Fruit fly (Drosophila melanogaster) whole organism, embryonic: ENCODE data around the gene Klp67A.

Experiments used
- Atf6 ChIP-seq: fragments of 200-800 bp; sonication (Bioruptor generic); IDR thresholded peaks from 2 replicates; pipeline ENCODE4 v1.3.6; 2022; ENCODE audit warnings: missing biosample characterization, missing genetic modification characterization
- Awh ChIP-seq: fragments of 200-800 bp; sonication (Bioruptor generic); IDR thresholded peaks from 2 replicates; pipeline ENCODE4, ENCODE4 v1.3.6; 2022; ENCODE audit warnings: missing biosample characterization, missing genetic modification characterization
- CG10462 ChIP-seq: fragments of 200-800 bp; sonication (Bioruptor generic); optimal IDR thresholded peaks from 2 replicates; lab custom pipeline; 2016; ENCODE audit warnings: missing biosample characterization, missing genetic modification characterization
- CG10979 ChIP-seq: fragments of 200-800 bp; sonication (Bioruptor generic); optimal IDR thresholded peaks from 2 replicates; lab custom pipeline; 2018; ENCODE audit warnings: missing biosample characterization, mild to moderate bottlenecking, missing genetic modification characterization, moderate library complexity
- CG12155 ChIP-seq: fragments of 200-800 bp; sonication (Bioruptor generic); optimal IDR thresholded peaks from 3 replicates; lab custom pipeline; 2016; ENCODE audit warnings: missing biosample characterization, missing genetic modification characterization
- CG12744 ChIP-seq: fragments of 200-800 bp; sonication (Bioruptor generic); optimal IDR thresholded peaks from 2 replicates; lab custom pipeline; 2016; ENCODE audit warnings: missing biosample characterization, missing genetic modification characterization
- CG13287 ChIP-seq: fragments of 200-800 bp; sonication (Bioruptor generic); IDR thresholded peaks from 2 replicates; pipeline ENCODE4 v1.3.6; 2022; ENCODE audit warnings: missing biosample characterization, missing genetic modification characterization; ENCODE audit not compliant: partially characterized antibody
- CG13624 ChIP-seq: fragments of 200-800 bp; sonication (Bioruptor generic); optimal IDR thresholded peaks from 2 replicates; lab custom pipeline; 2016; ENCODE audit warnings: missing biosample characterization, missing genetic modification characterization
- CG14710 ChIP-seq: fragments of 200-800 bp; sonication (Bioruptor generic); optimal IDR thresholded peaks from 3 replicates; lab custom pipeline; 2019; ENCODE audit warnings: missing biosample characterization, mild to moderate bottlenecking, missing genetic modification characterization, moderate library complexity
- CG17359 ChIP-seq: fragments of 200-800 bp; sonication (Bioruptor generic); optimal IDR thresholded peaks from 3 replicates; lab custom pipeline; 2018; ENCODE audit warnings: missing biosample characterization, mild to moderate bottlenecking, missing genetic modification characterization, moderate library complexity
- CG17912 ChIP-seq: fragments of 200-800 bp; sonication (Bioruptor generic); optimal IDR thresholded peaks from 2 replicates; lab custom pipeline; 2018; ENCODE audit warnings: missing biosample characterization, mild to moderate bottlenecking, missing genetic modification characterization
- CG18476 ChIP-seq: fragments of 200-800 bp; sonication (Bioruptor generic); optimal IDR thresholded peaks from 2 replicates; lab custom pipeline; 2016; ENCODE audit warnings: missing biosample characterization, mild to moderate bottlenecking, missing genetic modification characterization
- CG18764 ChIP-seq: fragments of 200-800 bp; sonication (Bioruptor generic); optimal IDR thresholded peaks from 3 replicates; lab custom pipeline; 2016; ENCODE audit warnings: missing biosample characterization, missing genetic modification characterization
- CG2116 ChIP-seq: fragments of 200-800 bp; sonication (Bioruptor generic); optimal IDR thresholded peaks from 3 replicates; lab custom pipeline; 2018; ENCODE audit warnings: missing biosample characterization, mild to moderate bottlenecking, missing genetic modification characterization
- CG2129 ChIP-seq: fragments of 200-800 bp; sonication (Bioruptor generic); IDR thresholded peaks from 2 replicates; pipeline ENCODE4 v1.3.6; 2022; ENCODE audit warnings: missing biosample characterization, missing genetic modification characterization; ENCODE audit not compliant: partially characterized antibody
- CG30403 ChIP-seq: fragments of 200-800 bp; sonication (Bioruptor generic); optimal IDR thresholded peaks from 3 replicates; lab custom pipeline; 2016; ENCODE audit warnings: missing biosample characterization, missing genetic modification characterization
- CG30431 ChIP-seq: fragments of 200-800 bp; sonication (Bioruptor generic); optimal IDR thresholded peaks from 2 replicates; lab custom pipeline; 2017; ENCODE audit warnings: missing biosample characterization, missing genetic modification characterization
- CG31388 ChIP-seq: fragments of 200-800 bp; sonication (Bioruptor generic); optimal IDR thresholded peaks from 2 replicates; lab custom pipeline; 2016; ENCODE audit warnings: missing biosample characterization, missing genetic modification characterization
- CG32532 ChIP-seq: fragments of 200-800 bp; sonication (Bioruptor generic); IDR thresholded peaks from 2 replicates; pipeline ENCODE4 v1.3.6; 2022; ENCODE audit warnings: missing biosample characterization, missing genetic modification characterization
- CG3995 ChIP-seq: fragments of 200-800 bp; sonication (Bioruptor generic); optimal IDR thresholded peaks from 3 replicates; lab custom pipeline; 2016; ENCODE audit warnings: missing biosample characterization, missing genetic modification characterization
- CG4404 ChIP-seq: fragments of 200-800 bp; sonication (Bioruptor generic); IDR thresholded peaks from 2 replicates; pipeline ENCODE4 v1.3.6; 2022; ENCODE audit warnings: missing biosample characterization, missing genetic modification characterization
- CG7839 ChIP-seq: fragments of 200-800 bp; sonication (Bioruptor generic); optimal IDR thresholded peaks from 3 replicates; lab custom pipeline; 2018; ENCODE audit warnings: missing biosample characterization, mild to moderate bottlenecking, missing genetic modification characterization, moderate library complexity
- CG8290 ChIP-seq, 3 experiments: fragments of 200-800 bp; sonication (Bioruptor generic); optimal IDR thresholded peaks; 2 replicates each; lab custom pipeline; 2016 to 2019; ENCODE audit warnings: missing biosample characterization in 3 of 3, missing genetic modification characterization in 3 of 3, mild to moderate bottlenecking in 2 of 3, moderate library complexity in 1 of 3
- CG8765 ChIP-seq: fragments of 200-800 bp; sonication (Bioruptor generic); IDR thresholded peaks from 2 replicates; pipeline ENCODE4 v1.3.6; 2022; ENCODE audit warnings: missing biosample characterization, missing genetic modification characterization
- CkIIα-i1 ChIP-seq: fragments of 200-800 bp; sonication (Bioruptor generic); IDR thresholded peaks from 2 replicates; pipeline ENCODE4 v1.3.6; 2022; ENCODE audit warnings: missing biosample characterization, missing genetic modification characterization
- Doc3 ChIP-seq: fragments of 200-800 bp; sonication (Bioruptor generic); IDR thresholded peaks from 3 replicates; pipeline ENCODE4 v1.3.6; 2022; ENCODE audit warnings: missing biosample characterization, missing genetic modification characterization; ENCODE audit not compliant: partially characterized antibody
- Hmr ChIP-seq: fragments of 200-800 bp; sonication (Bioruptor generic); optimal IDR thresholded peaks from 3 replicates; lab custom pipeline; 2017; ENCODE audit warnings: mild to moderate bottlenecking, missing biosample characterization, missing genetic modification reagents, missing genetic modification characterization
- Mad ChIP-seq: fragments of 200-800 bp; sonication (Bioruptor generic); optimal IDR thresholded peaks from 2 replicates; lab custom pipeline; 2016; ENCODE audit warnings: missing biosample characterization, missing genetic modification characterization
- Oaz ChIP-seq: fragments of 200-800 bp; sonication (Bioruptor generic); IDR thresholded peaks from 2 replicates; pipeline ENCODE4 v1.3.6; 2022; ENCODE audit warnings: missing biosample characterization, missing genetic modification characterization
- Sry-δ ChIP-seq: fragments of 200-800 bp; sonication (Bioruptor generic); optimal IDR thresholded peaks from 2 replicates; lab custom pipeline; 2016; ENCODE audit warnings: missing biosample characterization, missing genetic modification characterization
- al ChIP-seq: fragments of 200-800 bp; sonication (Bioruptor generic); IDR thresholded peaks from 2 replicates; pipeline ENCODE4 v1.3.6; 2022; ENCODE audit warnings: missing biosample characterization, missing genetic modification characterization
- bbx ChIP-seq: fragments of 200-800 bp; sonication (Bioruptor generic); IDR thresholded peaks from 2 replicates; pipeline ENCODE4 v1.3.6; 2022; ENCODE audit warnings: missing biosample characterization, missing genetic modification characterization; ENCODE audit not compliant: partially characterized antibody
- crp ChIP-seq, 2 experiments: fragments of 200-800 bp; sonication (Bioruptor generic); optimal IDR thresholded peaks; 2 replicates in 1 of 2; 3 replicates in 1 of 2; lab custom pipeline; 2017; ENCODE audit warnings: missing biosample characterization in 2 of 2, missing genetic modification characterization in 2 of 2, mild to moderate bottlenecking in 1 of 2, moderate library complexity in 1 of 2
- gem ChIP-seq: fragments of 200-800 bp; sonication (Bioruptor generic); optimal IDR thresholded peaks from 2 replicates; lab custom pipeline; 2019; ENCODE audit warnings: missing biosample characterization, mild to moderate bottlenecking, missing genetic modification characterization, moderate library complexity
- gfzf ChIP-seq: fragments of 200-800 bp; sonication (Bioruptor generic); optimal IDR thresholded peaks from 2 replicates; lab custom pipeline; 2016; ENCODE audit warnings: missing biosample characterization, mild to moderate bottlenecking, missing genetic modification characterization, moderate library complexity
- lbe ChIP-seq: fragments of 200-800 bp; sonication (Bioruptor generic); optimal IDR thresholded peaks from 2 replicates; lab custom pipeline; 2016; ENCODE audit warnings: missing biosample characterization, mild to moderate bottlenecking, missing genetic modification characterization
- nau ChIP-seq: fragments of 200-800 bp; sonication (Bioruptor generic); optimal IDR thresholded peaks from 3 replicates; lab custom pipeline; 2017; ENCODE audit warnings: missing biosample characterization, mild to moderate bottlenecking, missing genetic modification characterization, missing genetic modification reagents
- org-1 ChIP-seq: fragments of 200-800 bp; sonication (Bioruptor generic); optimal IDR thresholded peaks from 2 replicates; lab custom pipeline; 2017; ENCODE audit warnings: missing biosample characterization, missing genetic modification characterization
- prd ChIP-seq, 3 experiments: fragments of >200 bp in 2 of 3; fragments of 200-800 bp in 1 of 3; sonication (Bioruptor generic) in 1 of 3; optimal IDR thresholded peaks in 2 of 3; IDR thresholded peaks in 1 of 3; 2 replicates in 2 of 3; 3 replicates in 1 of 3; pipeline versions ENCODE4 v1.3.6 to Lab custom; 2017 to 2022; ENCODE audit warnings: missing biosample characterization in 1 of 3, missing genetic modification characterization in 1 of 3
- so ChIP-seq: fragments of 200-800 bp; sonication (Bioruptor generic); IDR thresholded peaks from 3 replicates; pipeline ENCODE4 v1.3.6; 2022; ENCODE audit warnings: missing biosample characterization, missing genetic modification characterization
- twi ChIP-seq: fragments of 200-800 bp; optimal IDR thresholded peaks from 2 replicates; lab custom pipeline; 2019; ENCODE audit warnings: missing biosample characterization, mild to moderate bottlenecking, missing genetic modification characterization, moderate library complexity
- unpg ChIP-seq: fragments of 200-800 bp; sonication (Bioruptor generic); optimal IDR thresholded peaks from 3 replicates; lab custom pipeline; 2018; ENCODE audit warnings: missing biosample characterization, mild to moderate bottlenecking, missing genetic modification characterization, moderate library complexity
- vnd ChIP-seq: fragments of 200-800 bp; sonication (Bioruptor generic); IDR thresholded peaks from 3 replicates; pipeline ENCODE4 v1.3.6; 2022; ENCODE audit warnings: missing biosample characterization, missing genetic modification characterization; ENCODE audit not compliant: partially characterized antibody
- wek ChIP-seq: fragments of 200-800 bp; sonication (Bioruptor generic); optimal IDR thresholded peaks from 3 replicates; lab custom pipeline; 2018; ENCODE audit warnings: missing biosample characterization, mild to moderate bottlenecking, missing genetic modification characterization, moderate library complexity
- zf30C ChIP-seq: fragments of 200-800 bp; sonication (Bioruptor generic); optimal IDR thresholded peaks from 3 replicates; lab custom pipeline; 2018; ENCODE audit warnings: missing biosample characterization, mild to moderate bottlenecking, missing genetic modification characterization

Gene Klp67A

dm6 chr3L:9399855-9400254, 33.0 kb upstream of the Klp67A start:
- TF ChIP-seq bbx (GFP tag; lab: Robert Waterston, UW) (0 out of 2 replicates have a peak, but pooled peaks have one; percentile 9), Atf6 (GFP tag; lab: Robert Waterston, UW) (0 out of 2 replicates have a peak, but pooled peaks have one; percentile 30), nau (GFP tag; lab: Kevin White, UChicago) (no peak)

DNA sequence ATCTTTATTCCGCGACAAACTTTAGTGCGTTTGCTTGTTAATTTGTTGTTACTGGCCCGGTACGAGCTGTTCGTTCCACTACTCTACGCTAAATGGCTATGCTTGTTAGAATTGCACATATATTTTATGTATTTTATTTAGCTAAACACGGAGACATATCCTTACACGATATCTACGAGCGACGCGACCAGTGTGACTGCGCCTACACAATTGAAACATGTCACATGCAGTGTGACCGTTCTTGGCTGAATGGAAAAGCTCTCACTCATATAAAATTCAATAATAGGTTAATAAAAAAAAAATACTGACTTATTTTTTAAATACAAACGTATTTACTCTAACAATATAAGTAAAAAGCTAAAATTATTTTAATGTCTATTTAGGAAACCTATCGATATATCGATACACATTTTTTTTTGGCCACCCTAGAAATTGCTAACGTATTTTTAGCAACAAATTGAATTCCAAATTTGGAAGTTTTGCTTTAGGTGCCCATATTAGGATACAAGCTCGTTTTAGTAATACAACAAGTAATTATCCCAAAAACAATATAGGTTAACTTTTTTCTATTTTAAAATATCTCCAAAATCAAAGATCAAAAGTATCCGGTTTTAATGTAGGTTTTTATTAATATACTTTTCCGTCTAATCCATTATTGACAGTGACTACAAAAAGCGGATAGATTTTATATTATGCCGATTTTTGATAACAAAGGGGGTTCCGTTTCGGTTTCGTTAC, 32.3 kb upstream of the Klp67A start, which contains the start of gene CG4080:
CG4080 (minus strand) TSS at position 215 of the 738 bp plus-strand sequence.
- TF ChIP-seq CG30431 (GFP tag; lab: Kevin White, UChicago), result no peak
- peak; percentile 30 for TF ChIP-seq CG18476 (GFP tag; lab: Kevin White, UChicago)
- peak; percentile 29 for TF ChIP-seq twi (tag; lab: Kevin White, UChicago)
- TF ChIP-seq al (GFP tag; lab: Robert Waterston, UW), result no peak
- TF ChIP-seq CG14710 (tag; lab: Kevin White, UChicago), result peak; percentile 80
- peak; percentile 42 for TF ChIP-seq Hmr (GFP tag; lab: Kevin White, UChicago)
- no peak for TF ChIP-seq CG4404 (GFP tag; lab: Robert Waterston, UW)
- no peak for TF ChIP-seq CG31388 (GFP tag; lab: Kevin White, UChicago)
- 0 out of 3 replicates have a peak, but pooled peaks have one; percentile 45 for TF ChIP-seq so (GFP tag; lab: Robert Waterston, UW)
- no peak for TF ChIP-seq CkIIα-i1 (GFP tag; lab: Robert Waterston, UW)
- TF ChIP-seq gfzf (GFP tag; lab: Kevin White, UChicago), result peak; percentile 90
- no peak for TF ChIP-seq prd (optimal IDR thresholded peaks at IDR 0.05; lab: Kevin White, UChicago)
- no peak for TF ChIP-seq prd (GFP tag; IDR thresholded peaks at IDR 0.05; lab: Robert Waterston, UW)
- TF ChIP-seq Oaz (GFP tag; lab: Robert Waterston, UW), result no peak
- TF ChIP-seq CG17912 (GFP tag; lab: Kevin White, UChicago), result peak; percentile 34
- peak; percentile 67 for TF ChIP-seq Sry-δ
- peak; percentile 89 for TF ChIP-seq CG2116 (GFP tag; lab: Kevin White, UChicago)
- peak; percentile 62; the same call in 1 of the 2 replicates for TF ChIP-seq CG2129 (GFP tag; lab: Robert Waterston, UW)
- TF ChIP-seq CG13287 (GFP tag; lab: Robert Waterston, UW), result peak; percentile 88
- TF ChIP-seq unpg (GFP tag; lab: Kevin White, UChicago), result peak; percentile 37
- peak; percentile 34 for TF ChIP-seq gem (tag; lab: Kevin White, UChicago)
- peak; percentile 84 for TF ChIP-seq Doc3 (GFP tag; lab: Robert Waterston, UW)
- peak; percentile 22 for TF ChIP-seq CG8290 (GFP tag; optimal IDR thresholded peaks at IDR 0.05; lab: Kevin White, UChicago)
- TF ChIP-seq CG8290 (tag; optimal IDR thresholded peaks at IDR 0.05; lab: Kevin White, UChicago), result peak; percentile 32 to 36
- no peak for TF ChIP-seq CG8765 (GFP tag; lab: Robert Waterston, UW)
- TF ChIP-seq zf30C (GFP tag; lab: Kevin White, UChicago), result no peak
- no peak for TF ChIP-seq CG13624 (GFP tag; lab: Kevin White, UChicago)
- no peak for TF ChIP-seq Awh (GFP tag; lab: Robert Waterston, UW)
- no peak for TF ChIP-seq CG30403 (GFP tag; lab: Kevin White, UChicago)
- peak; percentile 49 for TF ChIP-seq CG12155 (GFP tag; lab: Kevin White, UChicago)
- no peak for TF ChIP-seq CG10979 (tag; lab: Kevin White, UChicago)
- TF ChIP-seq CG3995 (GFP tag; lab: Kevin White, UChicago), result no peak
- TF ChIP-seq vnd (GFP tag; lab: Robert Waterston, UW), result peak; percentile 76
- TF ChIP-seq Mad (GFP tag; lab: Kevin White, UChicago), result peak; percentile 26
- TF ChIP-seq lbe (GFP tag; lab: Kevin White, UChicago), result peak; percentile 63
- peak; percentile 10 for TF ChIP-seq wek (GFP tag; lab: Kevin White, UChicago)
- TF ChIP-seq CG7839, result peak; percentile 15
- peak; percentile 3 for TF ChIP-seq CG12744 (GFP tag; lab: Kevin White, UChicago)
- TF ChIP-seq CG32532, result 0 out of 2 replicates have a peak, but pooled peaks have one; percentile 7
- TF ChIP-seq CG17359 (tag; lab: Kevin White, UChicago), result no peak
- peak in 1 of 2 experiments; percentile 4 for TF ChIP-seq crp (GFP tag; optimal IDR thresholded peaks at IDR 0.05; lab: Kevin White, UChicago)
- TF ChIP-seq CG18764 (GFP tag; lab: Kevin White, UChicago), result no peak
- TF ChIP-seq org-1, result no peak
- no peak for TF ChIP-seq CG10462 (GFP tag; lab: Kevin White, UChicago)
